Worm (Caenorhabditis elegans): Measurements from ENCODE around the gene srh-213.
"Not testable (repeated sequence)": the region's sequence is repeated elsewhere in the genome, so short reads cannot be mapped to it uniquely, and the experiment has no call there.

DNA sequence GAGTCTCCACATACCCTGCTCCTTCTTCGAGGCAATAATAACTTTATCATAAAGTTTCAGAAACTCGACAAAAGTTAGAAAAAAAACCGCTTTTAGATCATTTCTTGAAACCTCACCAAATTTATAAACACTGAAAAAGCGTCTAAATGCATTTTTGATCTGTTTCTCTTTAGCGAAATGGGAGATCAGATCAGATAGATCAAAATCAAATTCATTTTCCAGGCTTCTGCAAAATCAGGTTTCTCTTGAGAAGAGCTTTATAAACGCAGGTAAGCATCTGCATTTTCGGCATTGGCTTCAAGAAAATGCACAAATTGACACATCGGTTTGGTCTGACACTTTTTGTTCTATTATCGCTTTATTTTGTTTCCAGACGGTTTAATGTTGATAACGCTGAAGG, 22.4 kb downstream of the srh-213 start, which contains the start of gene F40C5.1:
- not testable (repeated sequence) for TF ChIP-seq flt-1 (GFP tag; IDR thresholded peaks at IDR 0.05); ztf-29 (GFP tag; IDR thresholded peaks at IDR 0.05); T22C8.4 (GFP tag; IDR thresholded peaks at IDR 0.05); klf-2 (GFP tag; conservative IDR thresholded peaks at IDR 0.05); ztf-23 (GFP tag; IDR thresholded peaks at IDR 0.05)
